Fruit fly (Drosophila melanogaster) whole organism, adult: ENCODE data around the gene Tg.

Experiments used
- CG11617 ChIP-seq: fragments of 200-800 bp; sonication (Bioruptor generic); optimal IDR thresholded peaks from 2 replicates; lab custom pipeline; 2017; ENCODE audit warnings: mild to moderate bottlenecking, missing biosample characterization, missing genetic modification reagents, missing genetic modification characterization
- CG12768 ChIP-seq: fragments of 200-800 bp; sonication (Bioruptor generic); optimal IDR thresholded peaks from 2 replicates; lab custom pipeline; 2017; ENCODE audit warnings: missing biosample characterization, missing genetic modification characterization, mild to moderate bottlenecking, moderate library complexity, missing genetic modification reagents
- CG14711 ChIP-seq: fragments of 200-800 bp; sonication (Bioruptor generic); optimal IDR thresholded peaks from 2 replicates; lab custom pipeline; 2018; ENCODE audit warnings: missing biosample characterization, mild to moderate bottlenecking, missing genetic modification characterization, moderate library complexity
- CG1620 ChIP-seq: fragments of 200-800 bp; sonication (Bioruptor generic); optimal IDR thresholded peaks from 2 replicates; lab custom pipeline; 2016; ENCODE audit warnings: missing biosample characterization, missing genetic modification characterization
- CG33017 ChIP-seq: fragments of 200-800 bp; sonication (Bioruptor generic); optimal IDR thresholded peaks from 2 replicates; lab custom pipeline; 2018; ENCODE audit warnings: missing biosample characterization, mild to moderate bottlenecking, missing genetic modification characterization, moderate library complexity
- CG5204 ChIP-seq: fragments of 200-800 bp; sonication (Bioruptor generic); optimal IDR thresholded peaks from 2 replicates; lab custom pipeline; 2016; ENCODE audit warnings: missing biosample characterization, missing genetic modification characterization
- CG7045 ChIP-seq: fragments of 200-800 bp; sonication (Bioruptor generic); optimal IDR thresholded peaks from 2 replicates; lab custom pipeline; 2017; ENCODE audit warnings: missing biosample characterization, mild to moderate bottlenecking, missing genetic modification characterization
- CG7101 ChIP-seq: fragments of 200-800 bp; sonication (Bioruptor generic); optimal IDR thresholded peaks from 2 replicates; lab custom pipeline; 2018; ENCODE audit warnings: missing biosample characterization, mild to moderate bottlenecking, missing genetic modification characterization, moderate library complexity
- Clk ChIP-seq: fragments of 200-800 bp; sonication (Bioruptor generic); optimal IDR thresholded peaks from 2 replicates; lab custom pipeline; 2017; ENCODE audit warnings: missing biosample characterization, missing genetic modification characterization
- Crg-1 ChIP-seq: fragments of 200-800 bp; sonication (Bioruptor generic); optimal IDR thresholded peaks from 2 replicates; lab custom pipeline; 2016; ENCODE audit warnings: missing biosample characterization, missing genetic modification characterization
- Hr96 ChIP-seq: fragments of 200-800 bp; sonication (Bioruptor generic); optimal IDR thresholded peaks from 2 replicates; lab custom pipeline; 2016; ENCODE audit warnings: missing biosample characterization, missing genetic modification characterization
- Mnt ChIP-seq: fragments of 200-800 bp; sonication (Bioruptor generic); optimal IDR thresholded peaks from 2 replicates; lab custom pipeline; 2016; ENCODE audit warnings: missing biosample characterization, mild to moderate bottlenecking, missing genetic modification characterization
- bab1 ChIP-seq: fragments of 200-800 bp; sonication (Bioruptor generic); optimal IDR thresholded peaks from 3 replicates; lab custom pipeline; 2019; ENCODE audit warnings: missing biosample characterization, mild to moderate bottlenecking, missing genetic modification characterization, moderate library complexity
- cic ChIP-seq: fragments of 200-800 bp; sonication (Bioruptor generic); optimal IDR thresholded peaks from 2 replicates; lab custom pipeline; 2017; ENCODE audit warnings: missing biosample characterization, mild to moderate bottlenecking, missing genetic modification characterization, moderate library complexity
- cnc ChIP-seq, 2 experiments: fragments of >200 bp; optimal IDR thresholded peaks; 2 replicates each; lab custom pipeline; 2017
- kay ChIP-seq: fragments of 200-800 bp; sonication (Bioruptor generic); peaks from one replicate; lab custom pipeline; 2016; ENCODE audit warnings: missing biosample characterization, missing genetic modification characterization, borderline replicate concordance
- ovo ChIP-seq: fragments of 200-800 bp; sonication (Bioruptor generic); optimal IDR thresholded peaks from 2 replicates; lab custom pipeline; 2016; ENCODE audit warnings: missing biosample characterization, missing genetic modification characterization
- pad ChIP-seq: fragments of 200-800 bp; sonication (Bioruptor generic); optimal IDR thresholded peaks from 3 replicates; lab custom pipeline; 2017; ENCODE audit warnings: missing biosample characterization, missing genetic modification characterization, mild to moderate bottlenecking, moderate library complexity, missing genetic modification reagents
- tj ChIP-seq: fragments of 200-800 bp; sonication (Bioruptor generic); optimal IDR thresholded peaks from 3 replicates; lab custom pipeline; 2017; ENCODE audit warnings: missing biosample characterization, mild to moderate bottlenecking, missing genetic modification characterization, moderate library complexity
- toe ChIP-seq: fragments of 200-800 bp; sonication (Bioruptor generic); optimal IDR thresholded peaks from 2 replicates; lab custom pipeline; 2016; ENCODE audit warnings: missing biosample characterization, missing genetic modification characterization

Gene Tg

DNA sequence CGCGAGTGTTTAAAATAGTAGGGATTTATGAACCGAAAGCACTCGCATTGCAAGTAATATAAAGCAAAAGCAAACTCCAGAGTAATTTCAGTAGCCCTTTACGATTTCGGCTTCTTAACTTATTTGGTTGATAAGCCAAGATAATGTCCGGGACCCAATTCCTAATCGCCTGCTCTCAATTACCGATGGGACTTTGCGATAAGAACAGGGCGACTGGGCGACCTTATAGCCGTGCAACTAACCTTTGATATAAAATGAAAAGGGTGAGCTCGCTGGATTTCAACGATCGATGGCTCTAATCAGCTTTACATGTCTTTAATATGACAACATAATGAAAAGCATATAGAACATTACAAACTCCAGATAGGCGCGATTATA lies 13.1 kb upstream of the Tg start, which contains the start of gene CG7227:
Gene CG7227, minus strand, starts transcription at position 72 of the 378 bp plus-strand sequence.
- TF ChIP-seq CG33017 (tag; lab: Kevin White, UChicago) (no peak), CG1620 (GFP tag; lab: Kevin White, UChicago) (no peak), tj (no peak), CG12768 (GFP tag; lab: Kevin White, UChicago) (no peak), kay (GFP tag; lab: Kevin White, UChicago) (no peak), CG5204 (GFP tag; lab: Kevin White, UChicago) (no peak)

- TF ChIP-seq CG7101 (tag; lab: Kevin White, UChicago) (peak; percentile 34), CG14711 (peak; percentile 87), tj (peak; percentile 27), CG12768 (GFP tag; lab: Kevin White, UChicago) (peak; percentile 42), CG5204 (GFP tag; lab: Kevin White, UChicago) (no peak), CG7045 (no peak), bab1 (peak; percentile 39), CG33017 (tag; lab: Kevin White, UChicago) (peak; percentile 51), CG11617 (GFP tag; lab: Kevin White, UChicago) (peak; percentile 1), ovo (GFP tag; lab: Kevin White, UChicago) (peak; percentile 28), Mnt (GFP tag; lab: Kevin White, UChicago) (peak; percentile 63), cic (GFP tag; lab: Kevin White, UChicago) (peak; percentile 50), CG1620 (GFP tag; lab: Kevin White, UChicago) (no peak)
Observed at dm6 chr2L:7998655-7999054, 12.6 kb upstream of the Tg start, which contains the start of gene Sirup. Gene Sirup (plus strand): TSS chr2L:7998869.

DNA sequence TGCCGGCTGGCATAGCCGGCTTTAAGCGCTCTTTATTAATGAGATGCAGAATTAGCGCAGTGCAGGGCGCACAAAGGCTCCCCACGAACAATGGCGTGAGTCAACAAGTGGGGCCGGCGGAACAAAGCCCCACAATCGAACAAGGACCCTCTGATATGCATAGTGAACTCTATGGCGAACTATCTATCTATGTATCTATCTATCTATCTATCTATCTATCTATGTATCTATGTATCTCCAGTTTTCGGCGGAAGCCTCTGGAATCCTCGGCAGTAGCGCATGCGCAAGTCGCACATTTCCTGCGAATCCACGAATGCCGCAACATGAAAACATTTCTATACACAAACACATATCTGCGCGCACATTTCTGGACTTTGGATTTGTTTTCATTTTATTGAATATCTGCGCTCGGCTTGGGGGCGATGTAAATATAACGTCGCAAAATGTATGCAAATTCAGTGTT lies 10.6 kb upstream of the Tg start:
- TF ChIP-seq CG1620 (GFP tag; lab: Kevin White, UChicago), result no peak
- TF ChIP-seq pad (GFP tag; lab: Kevin White, UChicago), result no peak
- no peak for TF ChIP-seq Clk
- no peak for TF ChIP-seq ovo (GFP tag; lab: Kevin White, UChicago)
- no peak for TF ChIP-seq Crg-1 (GFP tag; lab: Kevin White, UChicago)
- no peak for TF ChIP-seq CG5204 (GFP tag; lab: Kevin White, UChicago)
- peak; percentile 57 for TF ChIP-seq cic (GFP tag; lab: Kevin White, UChicago)
- TF ChIP-seq bab1, result no peak
- no peak for TF ChIP-seq toe (GFP tag; lab: Kevin White, UChicago)
- peak; percentile 92 for TF ChIP-seq kay (GFP tag; lab: Kevin White, UChicago)
- TF ChIP-seq CG12768 (GFP tag; lab: Kevin White, UChicago), result peak; percentile 70
- no peak for TF ChIP-seq tj
- peak; percentile 46 for TF ChIP-seq Mnt (GFP tag; lab: Kevin White, UChicago)
- TF ChIP-seq CG14711, result peak; percentile 28
- TF ChIP-seq CG7045, result peak; percentile 66
- peak; percentile 67 for TF ChIP-seq CG33017 (tag; lab: Kevin White, UChicago)
- no peak for TF ChIP-seq CG7101 (tag; lab: Kevin White, UChicago)
- TF ChIP-seq cnc (optimal IDR thresholded peaks at IDR 0.05; lab: Kevin White, UChicago), result no peak
- TF ChIP-seq Hr96 (GFP tag; lab: Kevin White, UChicago), result no peak
- peak; percentile 27 for TF ChIP-seq CG11617 (GFP tag; lab: Kevin White, UChicago)

dm6 chr2L:8001694-8002627 lies 9.2 kb upstream of the Tg start:
- TF ChIP-seq CG7045, result no peak
- TF ChIP-seq kay (GFP tag; lab: Kevin White, UChicago), result peak; percentile 77
- no peak for TF ChIP-seq cnc (optimal IDR thresholded peaks at IDR 0.05; lab: Kevin White, UChicago)
- TF ChIP-seq ovo (GFP tag; lab: Kevin White, UChicago), result no peak
- no peak for TF ChIP-seq Crg-1 (GFP tag; lab: Kevin White, UChicago)
- TF ChIP-seq CG12768 (GFP tag; lab: Kevin White, UChicago), result no peak
- no peak for TF ChIP-seq Clk
- TF ChIP-seq CG5204 (GFP tag; lab: Kevin White, UChicago), result no peak
- no peak for TF ChIP-seq toe (GFP tag; lab: Kevin White, UChicago)
- TF ChIP-seq CG33017 (tag; lab: Kevin White, UChicago), result peak; percentile 14
- TF ChIP-seq CG11617 (GFP tag; lab: Kevin White, UChicago), result no peak
- peak; percentile 48 for TF ChIP-seq CG14711
- TF ChIP-seq tj, result no peak
- no peak for TF ChIP-seq cic (GFP tag; lab: Kevin White, UChicago)
- peak; percentile 19 for TF ChIP-seq pad (GFP tag; lab: Kevin White, UChicago)
- peak; percentile 24 for TF ChIP-seq bab1
- no peak for TF ChIP-seq CG1620 (GFP tag; lab: Kevin White, UChicago)
- TF ChIP-seq CG7101 (tag; lab: Kevin White, UChicago), result peak; percentile 40
- peak; percentile 9 for TF ChIP-seq Mnt (GFP tag; lab: Kevin White, UChicago)
- no peak for TF ChIP-seq Hr96 (GFP tag; lab: Kevin White, UChicago)

- TF ChIP-seq CG7045 (no peak), kay (GFP tag; lab: Kevin White, UChicago) (peak; percentile 93)
Observed at dm6 chr2L:8004072-8004471, 7.1 kb upstream of the Tg start, which contains the start of gene Wwox. Gene Wwox (minus strand): TSS chr2L:8004286.

dm6 chr2L:8006038-8006437 lies 5.2 kb upstream of the Tg start:
- peak; percentile 74 for TF ChIP-seq CG7045
- peak; percentile 63 for TF ChIP-seq CG5204 (GFP tag; lab: Kevin White, UChicago)
- TF ChIP-seq CG14711, result peak; percentile 44
- peak; percentile 68 for TF ChIP-seq toe (GFP tag; lab: Kevin White, UChicago)
- TF ChIP-seq CG33017 (tag; lab: Kevin White, UChicago), result peak; percentile 62
- no peak for TF ChIP-seq CG1620 (GFP tag; lab: Kevin White, UChicago)
- TF ChIP-seq pad (GFP tag; lab: Kevin White, UChicago), result no peak
- TF ChIP-seq CG7101 (tag; lab: Kevin White, UChicago), result peak; percentile 58
- TF ChIP-seq Clk, result peak; percentile 16
- TF ChIP-seq cic (GFP tag; lab: Kevin White, UChicago), result peak; percentile 89
- TF ChIP-seq CG12768 (GFP tag; lab: Kevin White, UChicago), result peak; percentile 50
- TF ChIP-seq kay (GFP tag; lab: Kevin White, UChicago), result no peak
